Worm (Caenorhabditis elegans): Measurements from ENCODE around the gene ZK896.5.

Gene ZK896.5

ce11 chrIV:12833698-12834416, 45.6 kb downstream of the ZK896.5 start (continued):
- no peak for TF ChIP-seq fkh-10 (GFP tag; optimal IDR thresholded peaks at IDR 0.05)
- peak in 1 of 2 experiments; percentile 40 for TF ChIP-seq mdl-1 (tag; optimal IDR thresholded peaks at IDR 0.05)
- no peak for TF ChIP-seq nhr-111 (GFP tag; optimal IDR thresholded peaks at IDR 0.05)
- TF ChIP-seq F26F4.8 (GFP tag; conservative IDR thresholded peaks at IDR 0.05): no peak
- TF ChIP-seq ceh-28 (tag; optimal IDR thresholded peaks at IDR 0.05): no peak
- no peak for TF ChIP-seq aly-2 (tag; optimal IDR thresholded peaks at IDR 0.05)
- TF ChIP-seq lin-13 (GFP tag; optimal IDR thresholded peaks at IDR 0.05): no peak
- TF ChIP-seq unc-62 (GFP tag; optimal IDR thresholded peaks at IDR 0.05 in 1 of 2): peak in 1 of 2 experiments; percentile 8
- TF ChIP-seq unc-62 (tag; optimal IDR thresholded peaks at IDR 0.05): no peak
- no peak for TF ChIP-seq nhr-42 (GFP tag; IDR thresholded peaks at IDR 0.05)
- no peak for TF ChIP-seq dmd-8 (GFP tag; IDR thresholded peaks at IDR 0.05)
- no peak for TF ChIP-seq zfp-3 (GFP tag; conservative IDR thresholded peaks at IDR 0.05)
- TF ChIP-seq F10B5.3 (tag; optimal IDR thresholded peaks at IDR 0.05): no peak
- no peak for TF ChIP-seq snpc-4 (tag; optimal IDR thresholded peaks at IDR 0.05)
- TF ChIP-seq pqm-1 (tag; optimal IDR thresholded peaks at IDR 0.05): peak; percentile 52
- no peak for TF ChIP-seq madf-9 (GFP tag; conservative IDR thresholded peaks at IDR 0.05)
- TF ChIP-seq Y5F2A.4 (GFP tag; optimal IDR thresholded peaks at IDR 0.05): no peak
- no peak for TF ChIP-seq gei-8 (GFP tag; optimal IDR thresholded peaks at IDR 0.05)
- peak; percentile 4 for TF ChIP-seq nhr-28 (tag; optimal IDR thresholded peaks at IDR 0.05)
- TF ChIP-seq ZK337.2 (GFP tag; IDR thresholded peaks at IDR 0.05): no peak
- TF ChIP-seq nhr-102 (tag; optimal IDR thresholded peaks at IDR 0.05): no peak
- no peak for TF ChIP-seq Y105C5A.15 (GFP tag; IDR thresholded peaks at IDR 0.05)
- TF ChIP-seq mxl-3 (GFP tag; optimal IDR thresholded peaks at IDR 0.05): peak; percentile 60
- TF ChIP-seq nhr-48 (tag; optimal IDR thresholded peaks at IDR 0.05): peak; percentile 70
- TF ChIP-seq lin-38 (GFP tag; IDR thresholded peaks at IDR 0.05): no peak
- TF ChIP-seq nhr-6 (tag; optimal IDR thresholded peaks at IDR 0.05): no peak
- TF ChIP-seq dpl-1 (GFP tag; optimal IDR thresholded peaks at IDR 0.05): no peak
- TF ChIP-seq dve-1 (tag; optimal IDR thresholded peaks at IDR 0.05; ENCODE audit: insufficient read depth): peak; percentile 45
- TF ChIP-seq pha-4 (GFP tag; IDR thresholded peaks at IDR 0.05): peak; percentile 42; the same call in 1 of the 2 replicates
- no peak for TF ChIP-seq pha-4 (tag; optimal IDR thresholded peaks at IDR 0.05)
- no peak for TF ChIP-seq daf-19 (GFP tag; conservative IDR thresholded peaks at IDR 0.05)
- TF ChIP-seq saeg-2 (GFP tag; IDR thresholded peaks at IDR 0.05): no peak
- no peak for TF ChIP-seq F49E8.2 (tag; optimal IDR thresholded peaks at IDR 0.05; ENCODE audit: borderline replicate concordance)
- no peak for TF ChIP-seq lsy-2 (tag; optimal IDR thresholded peaks at IDR 0.05)
- no peak for TF ChIP-seq F44E2.7 (GFP tag; IDR thresholded peaks at IDR 0.05)
- TF ChIP-seq nhr-11 (tag; optimal IDR thresholded peaks at IDR 0.05): peak; percentile 41
- no peak for TF ChIP-seq lin-15B (tag; optimal IDR thresholded peaks at IDR 0.05)
- TF ChIP-seq lin-1 (GFP tag; IDR thresholded peaks at IDR 0.05): peak; percentile 78
- TF ChIP-seq spr-3 (GFP tag; optimal IDR thresholded peaks at IDR 0.05): no peak
- peak; percentile 24 for TF ChIP-seq mes-2 (tag; optimal IDR thresholded peaks at IDR 0.05; ENCODE audit: poor library complexity, severe bottlenecking)
- no peak for TF ChIP-seq ceh-82 (tag; optimal IDR thresholded peaks at IDR 0.05)
- no peak; the same call in 1 of the 2 replicates for TF ChIP-seq Y75B8A.6 (GFP tag; IDR thresholded peaks at IDR 0.05)
- TF ChIP-seq nhr-237 (tag; optimal IDR thresholded peaks at IDR 0.05): no peak
- TF ChIP-seq daf-8 (GFP tag; IDR thresholded peaks at IDR 0.05): no peak
- no peak for TF ChIP-seq arid-1 (GFP tag; conservative IDR thresholded peaks at IDR 0.05)
- no peak for TF ChIP-seq daf-12 (tag; optimal IDR thresholded peaks at IDR 0.05)
- TF ChIP-seq Y48G9A.11 (GFP tag; IDR thresholded peaks at IDR 0.05): no peak
- TF ChIP-seq T20F7.1 (GFP tag; optimal IDR thresholded peaks at IDR 0.05): peak; percentile 8
- peak; percentile 83 for TF ChIP-seq php-3 (GFP tag; IDR thresholded peaks at IDR 0.05)
